Fruit fly (Drosophila melanogaster) whole organism, wandering third instar larva: ENCODE results near the gene Rala.

Experiments used
- CrebA ChIP-seq: fragments of 200-800 bp; sonication (Bioruptor generic); optimal IDR thresholded peaks from 2 replicates; lab custom pipeline; 2016; ENCODE audit warnings: missing biosample characterization, mild to moderate bottlenecking, missing genetic modification characterization, borderline replicate concordance
- Hr83 ChIP-seq: fragments of 200-300 bp; sonication (Bioruptor generic); optimal IDR thresholded peaks from 2 replicates; lab custom pipeline; 2016; ENCODE audit warnings: missing biosample characterization, mild to moderate bottlenecking, missing genetic modification characterization, moderate library complexity; ENCODE audit not compliant: poor library complexity, severe bottlenecking
- h ChIP-seq: fragments of 200-800 bp; sonication (Bioruptor generic); optimal IDR thresholded peaks from 3 replicates; lab custom pipeline; 2016; ENCODE audit warnings: missing biosample characterization, mild to moderate bottlenecking, missing genetic modification characterization

DNA sequence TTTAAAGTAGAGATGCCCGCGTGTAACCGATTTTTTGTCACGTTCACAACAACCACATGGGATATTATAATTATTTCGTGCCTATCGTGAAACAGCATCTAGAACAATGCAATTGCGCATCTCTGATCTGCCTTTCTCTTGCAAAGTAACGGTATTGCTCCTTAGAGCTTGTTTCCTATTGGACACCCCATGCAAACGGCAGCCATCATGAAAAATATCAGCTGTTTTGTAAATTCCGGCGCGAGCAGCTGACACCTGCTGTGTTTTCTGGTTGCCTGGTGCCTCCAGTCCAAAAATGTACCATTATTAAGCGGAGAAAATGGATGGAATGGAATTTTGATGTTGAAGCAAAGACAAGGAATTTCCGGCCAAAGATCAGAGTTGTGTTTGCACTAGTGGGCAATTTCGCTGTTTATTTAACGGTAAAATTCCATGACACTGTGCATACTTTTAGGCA lies 15.2 kb downstream of the Rala start:
- TF ChIP-seq CrebA (GFP tag; lab: Kevin White, UChicago): no peak
- no peak for TF ChIP-seq h (GFP tag; lab: Kevin White, UChicago)
- no peak for TF ChIP-seq Hr83
